Fruit fly (Drosophila melanogaster) whole organism, prepupa: ENCODE data around the gene CG32817.
A peak's percentile ranks its signal among the peaks of the same experiment; 100 is the strongest.

Source experiments
- CG10631 ChIP-seq: fragments of 200-800 bp; sonication (Bioruptor generic); optimal IDR thresholded peaks from 2 replicates; lab custom pipeline; 2016; ENCODE audit warnings: missing biosample characterization, missing genetic modification characterization
- CG10669 ChIP-seq: fragments of 200-800 bp; sonication (Bioruptor generic); optimal IDR thresholded peaks from 3 replicates; lab custom pipeline; 2018; ENCODE audit warnings: missing biosample characterization, mild to moderate bottlenecking, missing genetic modification characterization, moderate library complexity
- CG11762 ChIP-seq: fragments of 200-800 bp; sonication (Bioruptor generic); optimal IDR thresholded peaks from 3 replicates; lab custom pipeline; 2016; ENCODE audit warnings: missing biosample characterization, missing genetic modification characterization; ENCODE audit not compliant: insufficient read depth
- CG11902 ChIP-seq: fragments of 200-800 bp; sonication (Bioruptor generic); optimal IDR thresholded peaks from 3 replicates; lab custom pipeline; 2016; ENCODE audit warnings: missing biosample characterization, missing genetic modification characterization
- CG15336 ChIP-seq: fragments of 200-800 bp; sonication (Bioruptor generic); IDR thresholded peaks from 2 replicates; pipeline ENCODE4 v1.3.6; 2022; ENCODE audit warnings: missing biosample characterization, missing genetic modification characterization
- CG16779 ChIP-seq: fragments of 200-800 bp; sonication (Bioruptor generic); optimal IDR thresholded peaks from 3 replicates; lab custom pipeline; 2017; ENCODE audit warnings: missing biosample characterization, mild to moderate bottlenecking, missing genetic modification characterization
- CG3032 ChIP-seq: fragments of 200-800 bp; optimal IDR thresholded peaks from 2 replicates; lab custom pipeline; 2019; ENCODE audit warnings: missing biosample characterization, mild to moderate bottlenecking, missing genetic modification characterization, moderate library complexity
- CG32006 ChIP-seq: fragments of 200-800 bp; sonication (Bioruptor generic); optimal IDR thresholded peaks from 3 replicates; lab custom pipeline; 2017; ENCODE audit warnings: missing biosample characterization, mild to moderate bottlenecking, missing genetic modification characterization
- CG34406 ChIP-seq: fragments of 200-800 bp; sonication (Bioruptor generic); optimal IDR thresholded peaks from 3 replicates; lab custom pipeline; 2016; ENCODE audit warnings: missing biosample characterization, missing genetic modification characterization
- CG3919 ChIP-seq: fragments of 200-800 bp; sonication (Bioruptor generic); optimal IDR thresholded peaks from 3 replicates; lab custom pipeline; 2016; ENCODE audit warnings: missing biosample characterization, missing genetic modification characterization
- CG4318 ChIP-seq: fragments of 200-800 bp; sonication (Bioruptor generic); optimal IDR thresholded peaks from 3 replicates; lab custom pipeline; 2017; ENCODE audit warnings: missing biosample characterization, mild to moderate bottlenecking, missing genetic modification characterization
- CG6163 ChIP-seq: fragments of 200-800 bp; sonication (Bioruptor generic); IDR thresholded peaks from 3 replicates; pipeline ENCODE4 v1.3.6; 2022; ENCODE audit warnings: missing biosample characterization, missing genetic modification characterization
- CG6792 ChIP-seq: fragments of 200-800 bp; sonication (Bioruptor generic); optimal IDR thresholded peaks from 3 replicates; lab custom pipeline; 2016; ENCODE audit warnings: missing biosample characterization, missing genetic modification characterization
- CG6808 ChIP-seq: fragments of 200-800 bp; sonication (Bioruptor generic); optimal IDR thresholded peaks from 3 replicates; lab custom pipeline; 2017; ENCODE audit warnings: missing biosample characterization, missing genetic modification characterization, mild to moderate bottlenecking, moderate library complexity, missing genetic modification reagents
- CG6854 ChIP-seq: fragments of 200-800 bp; sonication (Bioruptor generic); optimal IDR thresholded peaks from 2 replicates; lab custom pipeline; 2017; ENCODE audit warnings: missing biosample characterization, mild to moderate bottlenecking, missing genetic modification characterization
- CG7368 ChIP-seq: fragments of 200-800 bp; sonication (Bioruptor generic); optimal IDR thresholded peaks from 3 replicates; lab custom pipeline; 2016; ENCODE audit warnings: missing biosample characterization, missing genetic modification characterization
- CG8119 ChIP-seq: fragments of 200-800 bp; sonication (Bioruptor generic); IDR thresholded peaks from 3 replicates; pipeline ENCODE4 v1.3.6; 2022; ENCODE audit warnings: missing biosample characterization, missing genetic modification characterization
- CG8632 ChIP-seq: fragments of 200-800 bp; sonication (Bioruptor generic); optimal IDR thresholded peaks from 3 replicates; lab custom pipeline; 2016; ENCODE audit warnings: missing biosample characterization, missing genetic modification characterization
- CG9139 ChIP-seq: fragments of 200-800 bp; sonication (Bioruptor generic); optimal IDR thresholded peaks from 3 replicates; lab custom pipeline; 2017; ENCODE audit warnings: missing biosample characterization, mild to moderate bottlenecking, missing genetic modification characterization
- Eip75B ChIP-seq: fragments of 200-800 bp; sonication (Bioruptor generic); optimal IDR thresholded peaks from 3 replicates; lab custom pipeline; 2016; ENCODE audit warnings: missing biosample characterization, missing genetic modification characterization
- Eip93F ChIP-seq: fragments of 200-800 bp; sonication (Bioruptor generic); optimal IDR thresholded peaks from 2 replicates; lab custom pipeline; 2016; ENCODE audit warnings: missing biosample characterization, mild to moderate bottlenecking, missing genetic modification characterization
- Ets21C ChIP-seq: fragments of 200-800 bp; sonication (Bioruptor generic); optimal IDR thresholded peaks from 3 replicates; lab custom pipeline; 2016; ENCODE audit warnings: missing biosample characterization, missing genetic modification characterization
- Ets96B ChIP-seq: fragments of 200-800 bp; optimal IDR thresholded peaks from 2 replicates; lab custom pipeline; 2019; ENCODE audit warnings: missing biosample characterization, mild to moderate bottlenecking, missing genetic modification characterization, moderate library complexity
- Gug ChIP-seq: fragments of 200-800 bp; sonication (Bioruptor generic); IDR thresholded peaks from 2 replicates; pipeline ENCODE4 v1.3.6; 2022; ENCODE audit warnings: missing biosample characterization, missing genetic modification characterization
- Hr39 ChIP-seq: fragments of 200-800 bp; sonication (Bioruptor generic); optimal IDR thresholded peaks from 2 replicates; lab custom pipeline; 2016; ENCODE audit warnings: missing biosample characterization, missing genetic modification characterization
- Hr4 ChIP-seq: fragments of 200-800 bp; sonication (Bioruptor generic); optimal IDR thresholded peaks from 3 replicates; lab custom pipeline; 2016; ENCODE audit warnings: missing biosample characterization, missing genetic modification characterization
- Lpt ChIP-seq: fragments of 200-800 bp; sonication (Bioruptor generic); optimal IDR thresholded peaks from 3 replicates; lab custom pipeline; 2016; ENCODE audit warnings: missing biosample characterization, missing genetic modification characterization
- Met ChIP-seq: fragments of 200-800 bp; sonication (Bioruptor generic); optimal IDR thresholded peaks from 3 replicates; lab custom pipeline; 2016; ENCODE audit warnings: missing biosample characterization, missing genetic modification characterization
- OdsH ChIP-seq: fragments of 200-800 bp; sonication (Bioruptor generic); optimal IDR thresholded peaks from 3 replicates; lab custom pipeline; 2016; ENCODE audit warnings: missing biosample characterization, missing genetic modification characterization
- Smox ChIP-seq: fragments of 200-800 bp; sonication (Bioruptor generic); optimal IDR thresholded peaks from 3 replicates; lab custom pipeline; 2016; ENCODE audit warnings: missing biosample characterization, missing genetic modification characterization
- Sox14 ChIP-seq: fragments of 200-800 bp; sonication (Bioruptor generic); optimal IDR thresholded peaks from 3 replicates; lab custom pipeline; 2016; ENCODE audit warnings: missing biosample characterization, missing genetic modification characterization
- Sox15 ChIP-seq: fragments of 200-800 bp; sonication (Bioruptor generic); optimal IDR thresholded peaks from 3 replicates; lab custom pipeline; 2016; ENCODE audit warnings: missing biosample characterization, missing genetic modification characterization
- achi ChIP-seq: fragments of 200-800 bp; sonication (Bioruptor generic); optimal IDR thresholded peaks from 3 replicates; lab custom pipeline; 2016; ENCODE audit warnings: missing biosample characterization, missing genetic modification characterization
- cyc ChIP-seq: fragments of 200-800 bp; sonication (Bioruptor generic); optimal IDR thresholded peaks from 3 replicates; lab custom pipeline; 2016; ENCODE audit warnings: missing biosample characterization, missing genetic modification characterization
- dsx ChIP-seq: fragments of 200-800 bp; optimal IDR thresholded peaks from 3 replicates; lab custom pipeline; 2019; ENCODE audit warnings: missing biosample characterization, mild to moderate bottlenecking, missing genetic modification characterization, moderate library complexity; ENCODE audit not compliant: poor library complexity, severe bottlenecking
- eg ChIP-seq: fragments of 200-800 bp; sonication (Bioruptor generic); IDR thresholded peaks from 3 replicates; pipeline ENCODE4 v1.3.6; 2022; ENCODE audit warnings: missing biosample characterization, missing genetic modification characterization
- esn ChIP-seq: fragments of 200-800 bp; sonication (Bioruptor generic); optimal IDR thresholded peaks from 2 replicates; lab custom pipeline; 2016; ENCODE audit warnings: missing biosample characterization, mild to moderate bottlenecking, missing genetic modification characterization, moderate library complexity
- fd59A ChIP-seq: fragments of 200-800 bp; sonication (Bioruptor generic); optimal IDR thresholded peaks from 2 replicates; lab custom pipeline; 2017; ENCODE audit warnings: missing biosample characterization, mild to moderate bottlenecking, missing genetic modification characterization, missing genetic modification reagents
- fd85E ChIP-seq: fragments of 200-800 bp; sonication (Bioruptor generic); optimal IDR thresholded peaks from 3 replicates; lab custom pipeline; 2016; ENCODE audit warnings: missing biosample characterization, missing genetic modification characterization
- fkh ChIP-seq: fragments of 200-800 bp; sonication (Bioruptor generic); optimal IDR thresholded peaks from 3 replicates; lab custom pipeline; 2017; ENCODE audit warnings: missing biosample characterization, mild to moderate bottlenecking, missing genetic modification characterization, moderate library complexity
- lz ChIP-seq: fragments of 200-800 bp; sonication (Bioruptor generic); optimal IDR thresholded peaks from 3 replicates; lab custom pipeline; 2016; ENCODE audit warnings: missing biosample characterization, missing genetic modification characterization
- net ChIP-seq: fragments of 200-800 bp; sonication (Bioruptor generic); optimal IDR thresholded peaks from 3 replicates; lab custom pipeline; 2016; ENCODE audit warnings: missing biosample characterization, missing genetic modification characterization
- pdm3 ChIP-seq: fragments of 200-800 bp; sonication (Bioruptor generic); optimal IDR thresholded peaks from 3 replicates; lab custom pipeline; 2016; ENCODE audit warnings: missing biosample characterization, missing genetic modification characterization
- salr ChIP-seq, 2 experiments: fragments of 200-800 bp; sonication (Bioruptor generic); optimal IDR thresholded peaks; 3 replicates each; lab custom pipeline; 2016 to 2018; ENCODE audit warnings: missing biosample characterization in 2 of 2, missing genetic modification characterization in 2 of 2, mild to moderate bottlenecking in 1 of 2
- spab ChIP-seq: fragments of 200-800 bp; sonication (Bioruptor generic); optimal IDR thresholded peaks from 2 replicates; lab custom pipeline; 2017; ENCODE audit warnings: missing biosample characterization, mild to moderate bottlenecking, missing genetic modification characterization, missing genetic modification reagents
- vri ChIP-seq: fragments of 200-800 bp; sonication (Bioruptor generic); optimal IDR thresholded peaks from 3 replicates; lab custom pipeline; 2016; ENCODE audit warnings: missing biosample characterization, mild to moderate bottlenecking, missing genetic modification characterization

Gene CG32817

DNA sequence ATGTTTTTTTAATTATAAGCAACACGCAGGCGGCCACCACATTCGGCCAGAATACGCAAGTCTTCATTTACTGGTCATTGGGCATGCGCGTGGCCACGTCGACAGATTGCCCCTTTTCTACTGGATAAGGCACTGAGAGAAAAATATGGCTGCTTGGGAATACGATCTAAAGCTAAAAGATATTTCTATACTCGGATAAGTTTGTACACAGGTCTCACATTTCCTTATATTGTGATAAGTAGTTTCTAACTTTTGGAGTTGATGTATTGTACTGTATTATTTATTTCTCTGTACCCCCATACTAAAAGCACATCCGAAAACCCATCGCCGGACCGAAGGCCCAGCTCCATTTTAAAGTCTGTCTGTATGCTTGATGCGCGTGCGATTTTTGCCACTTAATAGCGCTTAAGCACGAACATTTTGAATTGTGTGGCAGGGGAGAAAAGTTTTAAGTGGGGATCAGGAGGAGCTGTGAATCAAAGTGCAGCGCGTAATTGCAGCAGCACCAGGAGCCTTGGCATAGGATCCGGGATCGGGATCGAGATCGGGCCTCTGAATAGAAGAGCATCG is 34.8 kb upstream of the CG32817 start (continued):
- TF ChIP-seq CG10669 (GFP tag; lab: Kevin White, UChicago) = peak; percentile 77
- peak; percentile 60 for TF ChIP-seq achi (GFP tag; lab: Kevin White, UChicago)
- TF ChIP-seq Sox15 (GFP tag; lab: Kevin White, UChicago) = peak; percentile 20
- peak; percentile 73 for TF ChIP-seq Eip75B (GFP tag; lab: Kevin White, UChicago)
- TF ChIP-seq Eip93F (GFP tag; lab: Kevin White, UChicago) = no peak
- TF ChIP-seq CG6163 (GFP tag; lab: Robert Waterston, UW) = peak; percentile 69
- TF ChIP-seq cyc (GFP tag; lab: Kevin White, UChicago) = peak; percentile 58
- peak; percentile 75 for TF ChIP-seq dsx (GFP tag; lab: Kevin White, UChicago)
- 0 out of 3 replicates have a peak, but pooled peaks have one; percentile 12 for TF ChIP-seq eg (GFP tag; lab: Robert Waterston, UW)
- peak; percentile 73 for TF ChIP-seq CG6808 (GFP tag; lab: Kevin White, UChicago)
- TF ChIP-seq CG7368 = peak; percentile 58
- TF ChIP-seq net (GFP tag; lab: Kevin White, UChicago) = peak; percentile 44
- TF ChIP-seq fkh (GFP tag; lab: Kevin White, UChicago) = no peak
- TF ChIP-seq CG4318 (GFP tag; lab: Kevin White, UChicago) = no peak
- peak; percentile 77 for TF ChIP-seq CG10631 (GFP tag; lab: Kevin White, UChicago)
- TF ChIP-seq CG34406 (GFP tag; lab: Kevin White, UChicago) = peak; percentile 59
- TF ChIP-seq OdsH = peak; percentile 53
- TF ChIP-seq pdm3 (GFP tag; lab: Kevin White, UChicago) = peak; percentile 60
- peak in 1 of 2 experiments; percentile 60 for TF ChIP-seq salr (GFP tag; optimal IDR thresholded peaks at IDR 0.05; lab: Kevin White, UChicago)
- TF ChIP-seq CG9139 (GFP tag; lab: Kevin White, UChicago) = peak; percentile 58
- TF ChIP-seq Ets21C (GFP tag; lab: Kevin White, UChicago) = peak; percentile 25
- peak; percentile 17 for TF ChIP-seq CG11902 (GFP tag; lab: Kevin White, UChicago)
- TF ChIP-seq Hr39 (GFP tag; lab: Kevin White, UChicago) = peak; percentile 53
- TF ChIP-seq Smox (GFP tag; lab: Kevin White, UChicago) = peak; percentile 50
- peak; percentile 71 for TF ChIP-seq CG3919 (GFP tag; lab: Kevin White, UChicago)
- TF ChIP-seq lz (GFP tag; lab: Kevin White, UChicago) = peak; percentile 58
- TF ChIP-seq CG6792 (GFP tag; lab: Kevin White, UChicago) = peak; percentile 60
- peak; percentile 39 for TF ChIP-seq vri (GFP tag; lab: Kevin White, UChicago)
- peak; percentile 74 for TF ChIP-seq CG3032

DNA sequence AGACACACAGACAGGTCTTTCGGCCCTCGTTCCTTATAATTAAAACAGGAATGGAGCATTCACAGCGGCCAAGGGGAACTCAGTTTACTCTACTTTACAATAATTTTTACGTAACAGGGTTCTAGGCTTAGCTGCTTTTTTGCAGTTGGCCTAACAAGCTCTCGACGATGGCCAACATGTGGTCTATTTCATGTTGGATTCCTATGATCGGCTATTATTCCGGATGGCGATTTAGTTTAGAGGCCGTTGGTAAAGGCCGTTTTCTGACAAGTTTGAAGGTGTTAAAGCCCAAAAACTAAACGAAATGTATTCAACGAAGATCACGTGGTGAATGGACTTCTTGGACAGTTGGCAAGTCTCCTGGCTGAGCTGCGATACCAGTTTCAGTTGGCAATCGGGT is 32.9 kb upstream of the CG32817 start:
- TF ChIP-seq Hr39 (GFP tag; lab: Kevin White, UChicago) (peak; percentile 35), net (GFP tag; lab: Kevin White, UChicago) (no peak), OdsH (peak; percentile 6), dsx (GFP tag; lab: Kevin White, UChicago) (peak; percentile 37), eg (GFP tag; lab: Robert Waterston, UW) (no peak), CG9139 (GFP tag; lab: Kevin White, UChicago) (no peak), CG6854 (no peak), Eip75B (GFP tag; lab: Kevin White, UChicago) (no peak), CG6792 (GFP tag; lab: Kevin White, UChicago) (peak; percentile 41), esn (GFP tag; lab: Kevin White, UChicago) (peak; percentile 47), achi (GFP tag; lab: Kevin White, UChicago) (peak; percentile 2), Met (GFP tag; lab: Kevin White, UChicago) (peak; percentile 43), fkh (GFP tag; lab: Kevin White, UChicago) (no peak), Hr4 (GFP tag; lab: Kevin White, UChicago) (no peak), spab (GFP tag; lab: Kevin White, UChicago) (peak; percentile 37), CG11762 (GFP tag; lab: Kevin White, UChicago) (no peak), Ets96B (tag; lab: Kevin White, UChicago) (peak; percentile 30), CG15336 (GFP tag; lab: Robert Waterston, UW) (no peak), Sox15 (GFP tag; lab: Kevin White, UChicago) (peak; percentile 6), salr (GFP tag; optimal IDR thresholded peaks at IDR 0.05; lab: Kevin White, UChicago) (no peak), CG8119 (no peak), Gug (GFP tag; lab: Robert Waterston, UW) (no peak), lz (GFP tag; lab: Kevin White, UChicago) (peak; percentile 36), CG32006 (GFP tag; lab: Kevin White, UChicago) (no peak), Sox14 (peak; percentile 13), CG6808 (GFP tag; lab: Kevin White, UChicago) (peak; percentile 41), CG16779 (no peak), CG10631 (GFP tag; lab: Kevin White, UChicago) (no peak), CG8632 (GFP tag; lab: Kevin White, UChicago) (peak; percentile 14), Lpt (GFP tag; lab: Kevin White, UChicago) (no peak), fd85E (GFP tag; lab: Kevin White, UChicago) (no peak), cyc (GFP tag; lab: Kevin White, UChicago) (peak; percentile 31), Eip93F (GFP tag; lab: Kevin White, UChicago) (no peak), fd59A (GFP tag; lab: Kevin White, UChicago) (peak; percentile 23)
